Worm (Caenorhabditis elegans) whole organism, young adult: ENCODE measurements around the gene rcan-1.

Experiments
- B0035.1 ChIP-seq: sonication (generic microtip); optimal IDR thresholded peaks from 2 replicates; lab custom pipeline; 2016; ENCODE audit warnings: missing genetic modification characterization, mild to moderate bottlenecking, missing compliant biosample characterization, missing genotype, missing genetic modification reagents
- B0261.1 ChIP-seq: sonication (generic microtip); optimal IDR thresholded peaks from 2 replicates; lab custom pipeline; 2016; ENCODE audit warnings: mild to moderate bottlenecking, missing genetic modification characterization, moderate library complexity, missing compliant biosample characterization
- C17E4.6 ChIP-seq: fragments of 200-800 bp; sonication (Bioruptor generic); IDR thresholded peaks from 2 replicates; pipeline ENCODE4 v1.3.6; 2022; ENCODE audit warnings: missing genetic modification reagents, missing genetic modification characterization, missing compliant biosample characterization
- F23B12.7 ChIP-seq: sonication (generic microtip); optimal IDR thresholded peaks from 2 replicates; lab custom pipeline; 2017; ENCODE audit warnings: missing genetic modification characterization, mild to moderate bottlenecking, missing compliant biosample characterization, antibody characterized with exemption, moderate library complexity; ENCODE audit not compliant: insufficient read depth
- F37B4.10 ChIP-seq: fragments of 200-800 bp; sonication (Bioruptor generic); IDR thresholded peaks from 2 replicates; pipeline ENCODE4 v1.3.6; 2022; ENCODE audit warnings: missing genetic modification characterization, missing compliant biosample characterization
- F49E8.2 ChIP-seq: sonication (generic microtip); optimal IDR thresholded peaks from 3 replicates; lab custom pipeline; 2017; ENCODE audit warnings: missing genetic modification characterization, mild to moderate bottlenecking, missing compliant biosample characterization, antibody characterized with exemption, moderate library complexity; ENCODE audit not compliant: insufficient read depth
- F52B5.7 ChIP-seq: sonication (generic microtip); optimal IDR thresholded peaks from 2 replicates; lab custom pipeline; 2016; ENCODE audit warnings: mild to moderate bottlenecking, missing genetic modification characterization, missing compliant biosample characterization
- K11D2.4 ChIP-seq: fragments of 200-800 bp; sonication (Bioruptor generic); IDR thresholded peaks from 2 replicates; pipeline ENCODE4 v1.3.6; 2022; ENCODE audit warnings: missing genetic modification reagents, missing genetic modification characterization, missing compliant biosample characterization
- Y53F4B.3 ChIP-seq: fragments of 200-800 bp; sonication (Bioruptor generic); IDR thresholded peaks from 2 replicates; pipeline ENCODE4 v1.3.6; 2022; ENCODE audit warnings: missing genetic modification reagents, missing genetic modification characterization, missing compliant biosample characterization
- Y56A3A.18 ChIP-seq: fragments of 200-800 bp; sonication (Bioruptor generic); IDR thresholded peaks from 2 replicates; pipeline ENCODE4 v1.3.6; 2022; ENCODE audit warnings: missing genetic modification reagents, missing genetic modification characterization, missing compliant biosample characterization
- ama-1 ChIP-seq, 3 experiments: fragments of 150-350 bp in 1 of 3; sonication (generic microtip) in 2 of 3; optimal IDR thresholded peaks; 2 replicates each; lab custom pipeline; 2014 to 2018; ENCODE audit warnings: missing biosample characterization in 2 of 3, missing genetic modification characterization in 2 of 3, missing genetic modification reagents in 2 of 3
- aptf-2 ChIP-seq: fragments of 200-800 bp; sonication (Bioruptor generic); conservative IDR thresholded peaks from 2 replicates; pipeline ENCODE4 v1.3.6; 2022; ENCODE audit warnings: missing genetic modification reagents, missing genetic modification characterization, missing compliant biosample characterization
- bed-1 ChIP-seq: fragments of 200-800 bp; sonication (Bioruptor generic); IDR thresholded peaks from 2 replicates; pipeline ENCODE4 v1.3.6; 2022; ENCODE audit warnings: missing genetic modification reagents, missing genetic modification characterization, missing compliant biosample characterization
- ceh-40 ChIP-seq: fragments of 200-800 bp; sonication (Bioruptor generic); IDR thresholded peaks from 2 replicates; pipeline ENCODE4 v1.3.6; 2022; ENCODE audit warnings: missing genetic modification characterization, missing compliant biosample characterization
- ceh-58 ChIP-seq: fragments of 200-800 bp; sonication (Bioruptor generic); IDR thresholded peaks from 2 replicates; pipeline ENCODE4 v1.3.6; 2022; ENCODE audit warnings: missing genetic modification characterization, missing compliant biosample characterization
- ceh-79 ChIP-seq: sonication (generic microtip); optimal IDR thresholded peaks from 2 replicates; lab custom pipeline; 2017; ENCODE audit warnings: mild to moderate bottlenecking, missing genetic modification characterization, missing compliant biosample characterization
- ceh-91 ChIP-seq: fragments of 200-800 bp; sonication (Bioruptor generic); IDR thresholded peaks from 2 replicates; pipeline ENCODE4 v1.3.6; 2022; ENCODE audit warnings: missing genetic modification reagents, missing genetic modification characterization, missing compliant biosample characterization
- chd-7 ChIP-seq: sonication (generic microtip); optimal IDR thresholded peaks from 2 replicates; lab custom pipeline; 2016; ENCODE audit warnings: mild to moderate bottlenecking, missing genetic modification characterization, moderate library complexity, missing compliant biosample characterization
- efl-1 ChIP-seq: fragments of 150-350 bp; optimal IDR thresholded peaks from 2 replicates; lab custom pipeline; 2014; ENCODE audit warnings: missing biosample characterization, missing genetic modification reagents, missing genetic modification characterization
- ets-4 ChIP-seq: fragments of 200-800 bp; sonication (Bioruptor generic); optimal IDR thresholded peaks from 2 replicates; lab custom pipeline; 2018; ENCODE audit warnings: mild to moderate bottlenecking, missing genetic modification characterization, missing compliant biosample characterization
- gei-17 ChIP-seq: fragments of 200-800 bp; sonication (Bioruptor generic); optimal IDR thresholded peaks from 2 replicates; lab custom pipeline; 2018; ENCODE audit warnings: mild to moderate bottlenecking, missing genetic modification characterization, missing compliant biosample characterization
- him-1 ChIP-seq: sonication (generic microtip); optimal IDR thresholded peaks from 2 replicates; lab custom pipeline; 2016; ENCODE audit warnings: missing genotype, missing genetic modification reagents, missing genetic modification characterization, missing compliant biosample characterization
- hlh-12 ChIP-seq: sonication (generic microtip); optimal IDR thresholded peaks from 2 replicates; lab custom pipeline; 2016; ENCODE audit warnings: missing genetic modification characterization, missing compliant biosample characterization
- hmg-20 ChIP-seq: fragments of 200-800 bp; sonication (Bioruptor generic); IDR thresholded peaks from 2 replicates; pipeline ENCODE4 v1.3.6; 2022; ENCODE audit warnings: missing genetic modification reagents, missing genetic modification characterization, missing compliant biosample characterization
- hsf-1 ChIP-seq: fragments of 200-800 bp; sonication (Bioruptor generic); IDR thresholded peaks from 2 replicates; pipeline ENCODE4 v1.3.6; 2022; ENCODE audit warnings: missing genetic modification reagents, missing genetic modification characterization, missing compliant biosample characterization
- let-526 ChIP-seq: fragments of 200-800 bp; sonication (Bioruptor generic); IDR thresholded peaks from 2 replicates; pipeline ENCODE4 v1.3.6; 2022; ENCODE audit warnings: missing genetic modification reagents, missing genetic modification characterization, missing compliant biosample characterization
- lin-26 ChIP-seq: fragments of 200-800 bp; sonication (Bioruptor generic); IDR thresholded peaks from 2 replicates; pipeline ENCODE4 v1.3.6; 2022; ENCODE audit warnings: missing genetic modification reagents, missing genetic modification characterization, missing compliant biosample characterization
- lin-40 ChIP-seq: sonication (generic microtip); optimal IDR thresholded peaks from 2 replicates; lab custom pipeline; 2016; ENCODE audit warnings: missing genetic modification characterization, mild to moderate bottlenecking, missing compliant biosample characterization, missing genotype, missing genetic modification reagents
- lin-54 ChIP-seq: fragments of 200-800 bp; sonication (Bioruptor generic); optimal IDR thresholded peaks from 2 replicates; lab custom pipeline; 2018; ENCODE audit warnings: mild to moderate bottlenecking, missing genetic modification characterization, missing compliant biosample characterization
- lir-1 ChIP-seq: fragments of 200-800 bp; sonication (Bioruptor generic); conservative IDR thresholded peaks from 2 replicates; pipeline ENCODE4 v1.3.6; 2022; ENCODE audit warnings: missing genetic modification reagents, missing genetic modification characterization, missing compliant biosample characterization
- madf-10 ChIP-seq: sonication (generic microtip); optimal IDR thresholded peaks from 2 replicates; lab custom pipeline; 2016; ENCODE audit warnings: mild to moderate bottlenecking, missing genetic modification characterization, missing compliant biosample characterization
- madf-3 ChIP-seq: fragments of 200-800 bp; sonication (Bioruptor generic); IDR thresholded peaks from 2 replicates; pipeline ENCODE4 v1.3.6; 2022; ENCODE audit warnings: missing genetic modification reagents, missing genetic modification characterization, missing compliant biosample characterization
- madf-6 ChIP-seq: fragments of 200-800 bp; sonication (Bioruptor generic); IDR thresholded peaks from 2 replicates; pipeline ENCODE4 v1.3.6; 2022; ENCODE audit warnings: missing genetic modification reagents, missing genetic modification characterization, missing compliant biosample characterization
- mel-28 ChIP-seq: sonication (generic microtip); optimal IDR thresholded peaks from 2 replicates; lab custom pipeline; 2016; ENCODE audit warnings: borderline replicate concordance, mild to moderate bottlenecking, missing genetic modification characterization, missing compliant biosample characterization
- mes-4 ChIP-seq: sonication (generic microtip); optimal IDR thresholded peaks from 2 replicates; lab custom pipeline; 2016; ENCODE audit warnings: missing genotype, missing genetic modification characterization, missing compliant biosample characterization
- nfyb-1 ChIP-seq: fragments of 200-800 bp; sonication (Bioruptor generic); IDR thresholded peaks from 2 replicates; pipeline ENCODE4 v1.3.6; 2022; ENCODE audit warnings: missing genetic modification reagents, missing genetic modification characterization, missing compliant biosample characterization
- nhr-27 ChIP-seq: fragments of 200-800 bp; sonication (Bioruptor generic); optimal IDR thresholded peaks from 2 replicates; lab custom pipeline; 2018; ENCODE audit warnings: mild to moderate bottlenecking, missing genetic modification characterization, moderate library complexity, missing compliant biosample characterization
- rcor-1 ChIP-seq: fragments of 200-800 bp; sonication (Bioruptor generic); IDR thresholded peaks from 2 replicates; pipeline ENCODE4 v1.3.6; 2022; ENCODE audit warnings: missing genetic modification reagents, missing genetic modification characterization, missing compliant biosample characterization
- rec-8 ChIP-seq, 2 experiments: sonication (generic microtip); optimal IDR thresholded peaks; 2 replicates each; lab custom pipeline; 2016; ENCODE audit warnings: mild to moderate bottlenecking in 2 of 2, missing genetic modification characterization in 2 of 2, missing genetic modification reagents in 2 of 2, missing genotype in 2 of 2, missing biosample characterization in 1 of 2, missing compliant biosample characterization in 1 of 2, moderate library complexity in 1 of 2
- tbp1 ChIP-seq: fragments of 200-800 bp; sonication (Bioruptor generic); optimal IDR thresholded peaks from 2 replicates; lab custom pipeline; 2018; ENCODE audit warnings: mild to moderate bottlenecking, missing genetic modification characterization, missing compliant biosample characterization
- unc-130 ChIP-seq: sonication (generic microtip); optimal IDR thresholded peaks from 2 replicates; lab custom pipeline; 2016; ENCODE audit warnings: missing genetic modification reagents, missing genetic modification characterization, missing compliant biosample characterization
- xnd-1 ChIP-seq: sonication (generic microtip); optimal IDR thresholded peaks from 2 replicates; lab custom pipeline; 2016; ENCODE audit warnings: missing genotype, missing genetic modification reagents, missing genetic modification characterization, missing compliant biosample characterization
- ztf-18 ChIP-seq: sonication (generic microtip); optimal IDR thresholded peaks from 2 replicates; lab custom pipeline; 2016; ENCODE audit warnings: missing genotype, mild to moderate bottlenecking, missing genetic modification characterization, missing compliant biosample characterization
- ztf-28 ChIP-seq: fragments of 200-800 bp; sonication (Bioruptor generic); IDR thresholded peaks from 2 replicates; pipeline ENCODE4 v1.3.6; 2022; ENCODE audit warnings: missing genetic modification reagents, missing genetic modification characterization, missing compliant biosample characterization
- ztf-3 ChIP-seq: fragments of 200-800 bp; sonication (Bioruptor generic); optimal IDR thresholded peaks from 2 replicates; lab custom pipeline; 2018; ENCODE audit warnings: mild to moderate bottlenecking, missing genetic modification characterization, missing compliant biosample characterization

rcan-1 gene

DNA sequence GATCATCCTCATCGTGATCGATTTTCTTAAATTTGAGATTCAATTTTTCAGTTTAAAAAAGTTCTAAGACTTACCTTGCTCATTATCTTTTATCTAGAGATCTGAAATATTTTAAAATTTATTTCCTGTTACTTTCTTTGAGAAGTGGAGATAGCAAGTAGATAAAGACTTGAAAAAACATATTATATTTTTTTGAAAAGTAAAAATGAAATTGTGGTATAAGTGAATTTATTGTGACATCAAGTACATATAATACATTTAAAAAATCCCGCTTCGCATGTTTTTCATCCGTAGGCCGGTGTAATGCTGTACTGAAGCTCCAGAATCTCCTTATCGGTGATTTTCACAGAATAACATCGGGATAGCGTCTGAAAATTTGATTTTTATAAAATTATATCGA lies 13.4 kb upstream of the rcan-1 start, which contains the start of gene B0336.7:
TSS of gene B0336.7 (minus strand) at position 101 of the 400 bp plus-strand sequence.
- TF ChIP-seq ceh-58 (GFP tag; lab: Robert Waterston, UW): no peak
- TF ChIP-seq B0035.1 (tag; lab: Kevin White, UChicago): no peak
- TF ChIP-seq rec-8 (tag; optimal IDR thresholded peaks at IDR 0.05; lab: Kevin White, UChicago): no peak
- TF ChIP-seq hlh-12 (tag; lab: Kevin White, UChicago): no peak
- TF ChIP-seq madf-3 (GFP tag; lab: Robert Waterston, UW): no peak
- no peak for TF ChIP-seq F49E8.2 (tag; lab: Kevin White, UChicago)
- no peak for TF ChIP-seq rcor-1
- TF ChIP-seq B0261.1 (tag; lab: Kevin White, UChicago): no peak

ce11 chrIII:5693736-5694135 lies 9.8 kb upstream of the rcan-1 start, which contains the start of gene B0336.13:
B0336.13 (plus strand) TSS chrIII:5694036.
- TF ChIP-seq madf-6 (GFP tag; lab: Robert Waterston, UW): peak; percentile 15; the same call in 1 of the 2 replicates
- no peak for TF ChIP-seq ztf-28
- 0 out of 2 replicates have a peak, but pooled peaks have one; percentile 46 for TF ChIP-seq hsf-1 (GFP tag; lab: Robert Waterston, UW)

DNA sequence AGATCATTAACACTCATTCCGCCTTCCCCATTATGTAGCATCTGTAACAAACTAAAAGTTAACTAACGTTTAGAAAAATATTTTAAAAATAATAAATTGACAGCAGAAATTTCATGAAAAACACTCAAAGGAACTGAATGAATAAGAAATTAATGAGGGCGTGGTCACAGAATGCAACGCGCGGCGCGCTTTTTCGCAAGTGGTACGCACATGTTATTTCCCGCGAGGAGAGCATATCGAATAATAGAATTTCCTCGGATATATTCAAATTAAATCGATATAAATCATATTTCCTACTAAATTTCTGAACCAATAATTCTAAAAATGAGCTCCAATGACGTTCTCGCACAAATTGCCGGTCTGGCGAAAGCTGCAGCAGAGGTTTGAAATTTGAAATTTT lies 8.8 kb upstream of the rcan-1 start, which contains the start of the genes abi-1 and arle-14:
TSS of gene abi-1 (minus strand) at position 51 of the 400 bp plus-strand sequence.
TSS of gene arle-14 (plus strand) at position 217 of the 400 bp plus-strand sequence.
- TF ChIP-seq gei-17: no peak
- TF ChIP-seq tbp1 (GFP tag; lab: Kevin White, UChicago): no peak
- TF ChIP-seq ets-4 (GFP tag; lab: Kevin White, UChicago): no peak
- peak; percentile 81 for TF ChIP-seq efl-1 (GFP tag; lab: Kevin White, UChicago)
- TF ChIP-seq ztf-3 (GFP tag; lab: Kevin White, UChicago): no peak
- no peak for TF ChIP-seq xnd-1 (tag; lab: Kevin White, UChicago)
- no peak for TF ChIP-seq Y53F4B.3 (GFP tag; lab: Robert Waterston, UW)
- TF ChIP-seq him-1 (tag; lab: Kevin White, UChicago): no peak
- no peak for TF ChIP-seq hmg-20 (GFP tag; lab: Robert Waterston, UW)
- no peak for TF ChIP-seq F49E8.2 (tag; lab: Kevin White, UChicago)
- TF ChIP-seq lin-40: no peak
- TF ChIP-seq lin-54 (GFP tag; lab: Kevin White, UChicago): peak; percentile 7
- TF ChIP-seq nfyb-1 (GFP tag; lab: Robert Waterston, UW): no peak
- no peak for TF ChIP-seq madf-10 (tag; lab: Kevin White, UChicago)
- no peak for TF ChIP-seq F37B4.10 (GFP tag; lab: Robert Waterston, UW)
- no peak for TF ChIP-seq C17E4.6 (GFP tag; lab: Robert Waterston, UW)
- 0 out of 2 replicates have a peak, but pooled peaks have one; percentile 16 for TF ChIP-seq ceh-91
- no peak for TF ChIP-seq F23B12.7
- TF ChIP-seq mel-28: no peak
- TF ChIP-seq let-526 (GFP tag; lab: Robert Waterston, UW): no peak
- TF ChIP-seq ztf-18 (tag; lab: Kevin White, UChicago): no peak
- TF ChIP-seq Y56A3A.18 (GFP tag; lab: Robert Waterston, UW): no peak
- TF ChIP-seq ceh-40 (GFP tag; lab: Robert Waterston, UW): no peak
- TF ChIP-seq mes-4 (tag; lab: Kevin White, UChicago): no peak
- no peak for TF ChIP-seq ceh-79 (tag; lab: Kevin White, UChicago)
- no peak for TF ChIP-seq lin-26 (GFP tag; lab: Robert Waterston, UW)
- no peak for TF ChIP-seq bed-1 (GFP tag; lab: Robert Waterston, UW)
- TF ChIP-seq ama-1 (optimal IDR thresholded peaks at IDR 0.05; lab: Kevin White, UChicago): no peak
- TF ChIP-seq ama-1 (GFP tag; optimal IDR thresholded peaks at IDR 0.05; lab: Kevin White, UChicago): no peak
- TF ChIP-seq lir-1 (GFP tag; lab: Robert Waterston, UW): no peak
- no peak for TF ChIP-seq unc-130
- TF ChIP-seq aptf-2 (GFP tag; lab: Robert Waterston, UW): no peak
- no peak for TF ChIP-seq rcor-1
- no peak for TF ChIP-seq ztf-28
- no peak for TF ChIP-seq K11D2.4 (GFP tag; lab: Robert Waterston, UW)
- no peak for TF ChIP-seq F52B5.7 (tag; lab: Kevin White, UChicago)
- TF ChIP-seq nhr-27 (tag; lab: Kevin White, UChicago): no peak
- no peak for TF ChIP-seq chd-7 (tag; lab: Kevin White, UChicago)
